Fruit fly (Drosophila melanogaster): Measurements from ENCODE around the gene CG31131.

Gene CG31131

DNA sequence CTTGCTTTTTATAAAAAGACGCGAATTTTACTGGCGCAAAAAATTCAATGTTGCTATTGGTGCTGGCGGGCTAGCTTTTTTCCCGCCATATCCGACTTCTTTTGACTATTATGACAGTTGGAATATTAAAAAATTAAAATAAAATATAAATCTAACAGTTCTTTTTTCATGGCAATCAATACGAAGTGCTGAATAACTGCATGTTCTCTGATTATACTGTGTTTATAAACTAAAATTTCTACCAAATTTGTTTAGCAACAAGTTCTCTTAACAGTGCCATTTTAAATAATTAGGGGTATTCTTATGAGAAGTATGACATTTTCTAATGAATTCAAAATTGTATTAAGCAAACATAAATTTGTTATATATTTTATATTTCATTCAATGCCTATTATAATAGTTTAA is 43.6 kb downstream of the CG31131 start, which contains the start of gene Boh1:
Gene Boh1, minus strand, starts transcription at position 76 of the 405 bp plus-strand sequence.
- TF ChIP-seq CG17801 (GFP tag; optimal IDR thresholded peaks at IDR 0.05; ENCODE audit: partially characterized antibody), result peak; percentile 56

DNA sequence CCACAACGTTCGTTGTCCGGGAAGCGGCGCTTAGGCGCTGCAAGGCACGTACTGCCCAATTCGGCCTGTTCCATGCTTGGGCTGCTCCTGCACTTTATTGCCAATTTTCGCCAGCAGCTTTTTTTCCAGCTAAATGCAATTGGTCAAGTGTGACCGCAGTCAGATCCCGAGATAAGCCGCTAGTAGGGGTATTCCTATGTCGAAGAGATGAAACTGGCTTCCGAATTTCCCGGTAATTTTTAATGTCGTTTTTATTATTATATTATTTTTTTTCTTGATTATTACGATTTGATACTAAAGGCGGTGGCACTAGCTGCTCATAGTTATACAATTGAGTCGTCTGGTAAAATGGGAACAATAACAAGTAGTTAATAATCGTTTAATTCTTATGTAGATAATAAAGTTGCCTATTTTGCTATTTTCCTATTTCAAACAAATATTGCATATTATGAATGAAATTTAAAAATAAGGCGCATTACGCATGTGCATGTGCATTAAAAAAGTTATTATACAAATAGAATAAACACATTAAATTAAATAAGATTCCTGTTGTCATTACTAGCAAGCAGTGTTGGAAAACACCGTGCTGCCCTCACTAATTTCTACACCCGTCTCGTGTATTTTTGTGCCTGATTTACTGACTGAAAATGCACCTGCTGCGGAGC is 46.5 kb downstream of the CG31131 start, which contains the start of the genes CG5003 and mRpS22:
Gene CG5003, minus strand, starts transcription at position 162 of the 665 bp plus-strand sequence.
Gene mRpS22, plus strand, starts transcription at position 554 of the 665 bp plus-strand sequence.
- no peak for TF ChIP-seq CG17801 (GFP tag; optimal IDR thresholded peaks at IDR 0.05; ENCODE audit: partially characterized antibody)

DNA sequence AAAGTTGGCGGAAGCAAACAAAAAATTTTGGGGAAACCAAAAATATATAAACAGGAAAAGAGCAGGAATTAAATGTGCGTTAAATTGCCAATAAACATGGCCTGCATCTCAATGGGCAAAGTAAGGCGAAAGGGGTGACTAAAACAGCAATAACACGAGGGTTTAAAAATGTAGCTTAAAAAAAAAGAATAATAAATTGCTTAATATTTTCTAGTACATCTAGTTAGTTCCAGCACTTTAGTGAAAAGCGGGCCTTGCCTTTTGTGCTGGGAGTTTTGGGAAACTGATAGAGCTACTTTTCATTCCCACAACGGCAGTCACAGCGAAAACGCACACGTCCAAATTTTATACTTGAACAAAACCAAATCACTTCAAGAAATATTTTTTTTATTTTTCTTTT is 50.9 kb downstream of the CG31131 start, which contains the start of gene mil:
Gene mil, plus strand, starts transcription at position 301 of the 400 bp plus-strand sequence.
- no peak for TF ChIP-seq CG17801 (GFP tag; optimal IDR thresholded peaks at IDR 0.05; ENCODE audit: partially characterized antibody)
